Worm (Caenorhabditis elegans): ENCODE results near the gene clec-216.

Gene clec-216

ce11 chrV:7908431-7908830, 44.3 kb downstream of the clec-216 start:
- TF ChIP-seq jun-1 (tag; optimal IDR thresholded peaks at IDR 0.05): no peak
- no peak for TF ChIP-seq nhr-76 (tag; optimal IDR thresholded peaks at IDR 0.05)
- TF ChIP-seq ceh-63 (GFP tag; optimal IDR thresholded peaks at IDR 0.05): no peak
- no peak for TF ChIP-seq lin-39 (tag; optimal IDR thresholded peaks at IDR 0.05)
- TF ChIP-seq unc-62 (GFP tag; optimal IDR thresholded peaks at IDR 0.05): no peak
- no peak for TF ChIP-seq elt-3 (tag; optimal IDR thresholded peaks at IDR 0.05)
- TF ChIP-seq ztf-11 (tag; optimal IDR thresholded peaks at IDR 0.05): no peak
- TF ChIP-seq nhr-47 (tag; optimal IDR thresholded peaks at IDR 0.05): no peak
- no peak for TF ChIP-seq ceh-88 (GFP tag; IDR thresholded peaks at IDR 0.05)

- TF ChIP-seq nhr-77 (tag; optimal IDR thresholded peaks at IDR 0.05) (no peak), aha-1 (tag; optimal IDR thresholded peaks at IDR 0.05) (no peak), nhr-12 (tag; optimal IDR thresholded peaks at IDR 0.05) (no peak), ets-5 (GFP tag; IDR thresholded peaks at IDR 0.05) (no peak), rnt-1 (tag; optimal IDR thresholded peaks at IDR 0.05) (no peak), grh-1 (GFP tag; IDR thresholded peaks at IDR 0.05) (no peak), pag-3 (tag; optimal IDR thresholded peaks at IDR 0.05; ENCODE audit: borderline replicate concordance, insufficient read depth) (no peak), vab-15 (tag; optimal IDR thresholded peaks at IDR 0.05) (no peak), elt-2 (tag; optimal IDR thresholded peaks at IDR 0.05) (no peak), nhr-11 (tag; optimal IDR thresholded peaks at IDR 0.05) (no peak), nhr-85 (tag) (no peak)
Observed at ce11 chrV:7904389-7904788, 48.4 kb downstream of the clec-216 start.
